Worm (Caenorhabditis elegans) whole organism, young adult: ENCODE data around the gene nuaf-1.

Experiments
- C17E4.6 ChIP-seq: fragments of 200-800 bp; sonication (Bioruptor generic); IDR thresholded peaks from 2 replicates; pipeline ENCODE4 v1.3.6; 2022; ENCODE audit warnings: missing genetic modification reagents, missing genetic modification characterization, missing compliant biosample characterization
- D2030.7 ChIP-seq: fragments of 200-800 bp; sonication (Bioruptor generic); IDR thresholded peaks from 2 replicates; pipeline ENCODE4 v1.3.6; 2022; ENCODE audit warnings: missing genetic modification reagents, missing genetic modification characterization, missing compliant biosample characterization
- F23B12.7 ChIP-seq: sonication (generic microtip); optimal IDR thresholded peaks from 2 replicates; lab custom pipeline; 2017; ENCODE audit warnings: missing genetic modification characterization, mild to moderate bottlenecking, missing compliant biosample characterization, antibody characterized with exemption, moderate library complexity; ENCODE audit not compliant: insufficient read depth
- F33H1.4 ChIP-seq: fragments of 200-800 bp; sonication (Bioruptor generic); IDR thresholded peaks from 2 replicates; pipeline ENCODE4 v1.3.6; 2022; ENCODE audit warnings: missing genetic modification reagents, missing genetic modification characterization, missing compliant biosample characterization
- F37B4.10 ChIP-seq: fragments of 200-800 bp; sonication (Bioruptor generic); IDR thresholded peaks from 2 replicates; pipeline ENCODE4 v1.3.6; 2022; ENCODE audit warnings: missing genetic modification characterization, missing compliant biosample characterization
- F39B2.1 ChIP-seq: fragments of 200-800 bp; sonication (Bioruptor generic); IDR thresholded peaks from 2 replicates; pipeline ENCODE4 v1.3.6; 2022; ENCODE audit warnings: missing genetic modification reagents, missing genetic modification characterization, missing compliant biosample characterization
- F52B5.7 ChIP-seq: sonication (generic microtip); optimal IDR thresholded peaks from 2 replicates; lab custom pipeline; 2016; ENCODE audit warnings: mild to moderate bottlenecking, missing genetic modification characterization, missing compliant biosample characterization
- F55B11.4 ChIP-seq: sonication (generic microtip); optimal IDR thresholded peaks from 2 replicates; lab custom pipeline; 2016; ENCODE audit warnings: missing compliant biosample characterization, missing genetic modification characterization, borderline replicate concordance; ENCODE audit not compliant: insufficient read depth
- F57A8.1 ChIP-seq: fragments of 200-800 bp; sonication (Bioruptor generic); optimal IDR thresholded peaks from 2 replicates; lab custom pipeline; 2018; ENCODE audit warnings: mild to moderate bottlenecking, missing genetic modification characterization, moderate library complexity, missing compliant biosample characterization
- K12H6.12 ChIP-seq: fragments of 200-800 bp; sonication (Bioruptor generic); optimal IDR thresholded peaks from 2 replicates; lab custom pipeline; 2018; ENCODE audit warnings: mild to moderate bottlenecking, missing genetic modification characterization, missing compliant biosample characterization
- Y56A3A.18 ChIP-seq: fragments of 200-800 bp; sonication (Bioruptor generic); IDR thresholded peaks from 2 replicates; pipeline ENCODE4 v1.3.6; 2022; ENCODE audit warnings: missing genetic modification reagents, missing genetic modification characterization, missing compliant biosample characterization
- Y67H2A.10 ChIP-seq: fragments of 200-800 bp; sonication (Bioruptor generic); conservative IDR thresholded peaks from 2 replicates; pipeline ENCODE4 v1.3.6; 2022; ENCODE audit warnings: missing genetic modification reagents, missing genetic modification characterization, missing compliant biosample characterization
- Y95B8A.8 ChIP-seq: fragments of 200-800 bp; sonication (Bioruptor generic); IDR thresholded peaks from 2 replicates; pipeline ENCODE4 v1.3.6; 2022; ENCODE audit warnings: missing genetic modification reagents, missing genetic modification characterization, missing compliant biosample characterization
- akir-1 ChIP-seq: fragments of 200-800 bp; sonication (Bioruptor generic); optimal IDR thresholded peaks from 2 replicates; lab custom pipeline; 2018; ENCODE audit warnings: mild to moderate bottlenecking, missing genetic modification characterization, moderate library complexity, missing compliant biosample characterization
- aptf-2 ChIP-seq: fragments of 200-800 bp; sonication (Bioruptor generic); conservative IDR thresholded peaks from 2 replicates; pipeline ENCODE4 v1.3.6; 2022; ENCODE audit warnings: missing genetic modification reagents, missing genetic modification characterization, missing compliant biosample characterization
- atf-7 ChIP-seq: sonication (generic microtip); optimal IDR thresholded peaks from 2 replicates; lab custom pipeline; 2017; ENCODE audit warnings: mild to moderate bottlenecking, missing genetic modification characterization, missing compliant biosample characterization
- attf-5 ChIP-seq: fragments of 200-800 bp; sonication (Bioruptor generic); optimal IDR thresholded peaks from 2 replicates; lab custom pipeline; 2018; ENCODE audit warnings: mild to moderate bottlenecking, missing genetic modification characterization, missing compliant biosample characterization
- ceh-58 ChIP-seq: fragments of 200-800 bp; sonication (Bioruptor generic); IDR thresholded peaks from 2 replicates; pipeline ENCODE4 v1.3.6; 2022; ENCODE audit warnings: missing genetic modification characterization, missing compliant biosample characterization
- ceh-91 ChIP-seq: fragments of 200-800 bp; sonication (Bioruptor generic); IDR thresholded peaks from 2 replicates; pipeline ENCODE4 v1.3.6; 2022; ENCODE audit warnings: missing genetic modification reagents, missing genetic modification characterization, missing compliant biosample characterization
- efl-1 ChIP-seq: fragments of 150-350 bp; optimal IDR thresholded peaks from 2 replicates; lab custom pipeline; 2014; ENCODE audit warnings: missing biosample characterization, missing genetic modification reagents, missing genetic modification characterization
- egl-44 ChIP-seq: fragments of 200-800 bp; sonication (Bioruptor generic); IDR thresholded peaks from 2 replicates; pipeline ENCODE4 v1.3.6; 2022; ENCODE audit warnings: missing genetic modification reagents, missing genetic modification characterization, missing compliant biosample characterization
- egrh-3 ChIP-seq: fragments of 200-800 bp; sonication (Bioruptor generic); IDR thresholded peaks from 2 replicates; pipeline ENCODE4 v1.3.6; 2022; ENCODE audit warnings: missing genetic modification reagents, missing genetic modification characterization, missing compliant biosample characterization
- ets-4 ChIP-seq: fragments of 200-800 bp; sonication (Bioruptor generic); optimal IDR thresholded peaks from 2 replicates; lab custom pipeline; 2018; ENCODE audit warnings: mild to moderate bottlenecking, missing genetic modification characterization, missing compliant biosample characterization
- gei-17 ChIP-seq: fragments of 200-800 bp; sonication (Bioruptor generic); optimal IDR thresholded peaks from 2 replicates; lab custom pipeline; 2018; ENCODE audit warnings: mild to moderate bottlenecking, missing genetic modification characterization, missing compliant biosample characterization
- hlh-12 ChIP-seq: sonication (generic microtip); optimal IDR thresholded peaks from 2 replicates; lab custom pipeline; 2016; ENCODE audit warnings: missing genetic modification characterization, missing compliant biosample characterization
- hlh-26 ChIP-seq: fragments of 200-800 bp; sonication (Bioruptor generic); conservative IDR thresholded peaks from 2 replicates; pipeline ENCODE4 v1.3.6; 2022; ENCODE audit warnings: missing genetic modification reagents, missing genetic modification characterization, missing compliant biosample characterization
- hmg-20 ChIP-seq: fragments of 200-800 bp; sonication (Bioruptor generic); IDR thresholded peaks from 2 replicates; pipeline ENCODE4 v1.3.6; 2022; ENCODE audit warnings: missing genetic modification reagents, missing genetic modification characterization, missing compliant biosample characterization
- let-526 ChIP-seq: fragments of 200-800 bp; sonication (Bioruptor generic); IDR thresholded peaks from 2 replicates; pipeline ENCODE4 v1.3.6; 2022; ENCODE audit warnings: missing genetic modification reagents, missing genetic modification characterization, missing compliant biosample characterization
- let-607 ChIP-seq, 2 experiments: fragments of 200-800 bp in 1 of 2; sonication (Bioruptor generic) in 1 of 2; sonication (generic microtip) in 1 of 2; optimal IDR thresholded peaks; 2 replicates each; lab custom pipeline; 2016 to 2018; ENCODE audit warnings: mild to moderate bottlenecking in 2 of 2, missing compliant biosample characterization in 2 of 2, missing genetic modification characterization in 2 of 2, moderate library complexity in 2 of 2, missing genotype in 1 of 2
- lin-26 ChIP-seq: fragments of 200-800 bp; sonication (Bioruptor generic); IDR thresholded peaks from 2 replicates; pipeline ENCODE4 v1.3.6; 2022; ENCODE audit warnings: missing genetic modification reagents, missing genetic modification characterization, missing compliant biosample characterization
- lir-1 ChIP-seq: fragments of 200-800 bp; sonication (Bioruptor generic); conservative IDR thresholded peaks from 2 replicates; pipeline ENCODE4 v1.3.6; 2022; ENCODE audit warnings: missing genetic modification reagents, missing genetic modification characterization, missing compliant biosample characterization
- lsl-1 ChIP-seq: fragments of 200-800 bp; sonication (Bioruptor generic); optimal IDR thresholded peaks from 2 replicates; lab custom pipeline; 2018; ENCODE audit warnings: mild to moderate bottlenecking, missing genetic modification characterization, moderate library complexity, missing compliant biosample characterization
- madf-8 ChIP-seq: fragments of 200-800 bp; sonication (Bioruptor generic); conservative IDR thresholded peaks from 2 replicates; pipeline ENCODE4 v1.3.6; 2022; ENCODE audit warnings: missing genetic modification reagents, missing genetic modification characterization, missing compliant biosample characterization
- mes-4 ChIP-seq: sonication (generic microtip); optimal IDR thresholded peaks from 2 replicates; lab custom pipeline; 2016; ENCODE audit warnings: missing genotype, missing genetic modification characterization, missing compliant biosample characterization
- nhr-90 ChIP-seq: sonication (generic microtip); optimal IDR thresholded peaks from 2 replicates; lab custom pipeline; 2016; ENCODE audit warnings: missing genotype, mild to moderate bottlenecking, missing genetic modification characterization, missing compliant biosample characterization
- rec-8 ChIP-seq, 2 experiments: sonication (generic microtip); optimal IDR thresholded peaks; 2 replicates each; lab custom pipeline; 2016; ENCODE audit warnings: mild to moderate bottlenecking in 2 of 2, missing genetic modification characterization in 2 of 2, missing genetic modification reagents in 2 of 2, missing genotype in 2 of 2, missing biosample characterization in 1 of 2, missing compliant biosample characterization in 1 of 2, moderate library complexity in 1 of 2
- sdz-38 ChIP-seq: sonication (generic microtip); optimal IDR thresholded peaks from 2 replicates; lab custom pipeline; 2016; ENCODE audit warnings: missing genotype, missing genetic modification characterization, missing compliant biosample characterization
- somi-1 ChIP-seq: fragments of 200-800 bp; sonication (Bioruptor generic); optimal IDR thresholded peaks from 2 replicates; lab custom pipeline; 2018; ENCODE audit warnings: mild to moderate bottlenecking, missing genetic modification characterization, missing compliant biosample characterization
- sptf-2 ChIP-seq: fragments of 200-800 bp; sonication (Bioruptor generic); optimal IDR thresholded peaks from 2 replicates; lab custom pipeline; 2018; ENCODE audit warnings: mild to moderate bottlenecking, missing genetic modification characterization, missing compliant biosample characterization
- tbp1 ChIP-seq: fragments of 200-800 bp; sonication (Bioruptor generic); optimal IDR thresholded peaks from 2 replicates; lab custom pipeline; 2018; ENCODE audit warnings: mild to moderate bottlenecking, missing genetic modification characterization, missing compliant biosample characterization
- zfh-2 ChIP-seq: fragments of 200-800 bp; sonication (Bioruptor generic); conservative IDR thresholded peaks from 2 replicates; pipeline ENCODE4 v1.3.6; 2022; ENCODE audit warnings: missing genetic modification reagents, missing genetic modification characterization, missing compliant biosample characterization
- ztf-18 ChIP-seq: sonication (generic microtip); optimal IDR thresholded peaks from 2 replicates; lab custom pipeline; 2016; ENCODE audit warnings: missing genotype, mild to moderate bottlenecking, missing genetic modification characterization, missing compliant biosample characterization
- ztf-25 ChIP-seq: fragments of 200-800 bp; sonication (Bioruptor generic); IDR thresholded peaks from 2 replicates; pipeline ENCODE4 v1.3.6; 2022; ENCODE audit warnings: missing genetic modification reagents, missing genetic modification characterization, missing compliant biosample characterization
- ztf-28 ChIP-seq: fragments of 200-800 bp; sonication (Bioruptor generic); IDR thresholded peaks from 2 replicates; pipeline ENCODE4 v1.3.6; 2022; ENCODE audit warnings: missing genetic modification reagents, missing genetic modification characterization, missing compliant biosample characterization

The nuaf-1 gene

ce11 chrV:13562748-13563147 is 5.7 kb downstream of the nuaf-1 start:
- TF ChIP-seq hlh-12 (tag; lab: Kevin White, UChicago) (no peak), mes-4 (no peak), F33H1.4 (GFP tag; lab: Robert Waterston, UW) (no peak), zfh-2 (GFP tag; lab: Robert Waterston, UW) (peak; percentile 82), egrh-3 (GFP tag; lab: Robert Waterston, UW) (peak; percentile 66), ceh-58 (no peak)

- peak; percentile 84 for TF ChIP-seq lsl-1 (GFP tag; lab: Kevin White, UChicago)
- no peak for TF ChIP-seq ztf-25
- TF ChIP-seq F52B5.7 (tag; lab: Kevin White, UChicago), result no peak
- no peak for TF ChIP-seq Y95B8A.8 (GFP tag; lab: Robert Waterston, UW)
- peak; percentile 38; the same call in 1 of the 2 replicates for TF ChIP-seq D2030.7
- TF ChIP-seq akir-1, result no peak
- TF ChIP-seq sdz-38 (tag; lab: Kevin White, UChicago), result no peak
- no peak for TF ChIP-seq aptf-2 (GFP tag; lab: Robert Waterston, UW)
- no peak for TF ChIP-seq ceh-91 (GFP tag; lab: Robert Waterston, UW)
- no peak for TF ChIP-seq F37B4.10 (GFP tag; lab: Robert Waterston, UW)
- TF ChIP-seq, all 124 proteins: peak for 2
Observed at ce11 chrV:13559978-13560377, 8.5 kb downstream of the nuaf-1 start, which contains the start of gene C56A3.8. Gene C56A3.8 (plus strand): TSS chrV:13560278.

ce11 chrV:13556746-13557145 is 11.7 kb downstream of the nuaf-1 start, which contains the start of gene cav-2:
Gene cav-2 (plus strand): TSS chrV:13557104.
- TF ChIP-seq atf-7 (tag; lab: Kevin White, UChicago) (peak; percentile 74), tbp1 (peak; percentile 4), F39B2.1 (GFP tag; lab: Robert Waterston, UW) (no peak), let-607 (tag; optimal IDR thresholded peaks at IDR 0.05; lab: Kevin White, UChicago) (peak; percentile 22 to 68), madf-8 (GFP tag; lab: Robert Waterston, UW) (peak; percentile 45), F23B12.7 (tag; lab: Kevin White, UChicago) (peak; percentile 18), egl-44 (GFP tag; lab: Robert Waterston, UW) (peak; percentile 33; the same call in 1 of the 2 replicates), hlh-26 (GFP tag; lab: Robert Waterston, UW) (no peak), lin-26 (GFP tag; lab: Robert Waterston, UW) (no peak), gei-17 (GFP tag; lab: Kevin White, UChicago) (peak; percentile 9), lsl-1 (GFP tag; lab: Kevin White, UChicago) (peak; percentile 36), somi-1 (GFP tag; lab: Kevin White, UChicago) (no peak), F33H1.4 (GFP tag; lab: Robert Waterston, UW) (peak; percentile 44), hmg-20 (GFP tag; lab: Robert Waterston, UW) (peak; percentile 66; the same call in 1 of the 2 replicates), Y67H2A.10 (0 out of 2 replicates have a peak, but pooled peaks have one; percentile 52), nhr-90 (tag; lab: Kevin White, UChicago) (no peak), ztf-25 (peak; percentile 65; the same call in 1 of the 2 replicates), K12H6.12 (peak; percentile 51), ztf-18 (peak; percentile 6), sptf-2 (GFP tag; lab: Kevin White, UChicago) (no peak), Y56A3A.18 (GFP tag; lab: Robert Waterston, UW) (no peak), ets-4 (peak; percentile 98), zfh-2 (GFP tag; lab: Robert Waterston, UW) (no peak), ztf-28 (0 out of 2 replicates have a peak, but pooled peaks have one; percentile 51), F57A8.1 (GFP tag; lab: Kevin White, UChicago) (no peak), rec-8 (tag; optimal IDR thresholded peaks at IDR 0.05; lab: Kevin White, UChicago) (peak in 1 of 2 experiments; percentile 66), let-526 (peak; percentile 78), F55B11.4 (tag; lab: Kevin White, UChicago) (no peak), lir-1 (GFP tag; lab: Robert Waterston, UW) (peak; percentile 60), akir-1 (no peak), attf-5 (GFP tag; lab: Kevin White, UChicago) (peak; percentile 78), C17E4.6 (GFP tag; lab: Robert Waterston, UW) (no peak), efl-1 (GFP tag; lab: Kevin White, UChicago) (peak; percentile 74)
